Fruit fly (Drosophila melanogaster) whole organism, larva: ENCODE results near the gene HGTX.

Experiments used
- noc ChIP-seq: fragments of 200-800 bp; sonication (Bioruptor generic); optimal IDR thresholded peaks from 3 replicates; lab custom pipeline; 2019; ENCODE audit warnings: missing biosample characterization, mild to moderate bottlenecking, missing genetic modification characterization, moderate library complexity

HGTX gene

dm6 chr3L:14550839-14551415 lies 48.4 kb downstream of the HGTX start, which contains the start of gene Gbs-70E:
Gene Gbs-70E (minus strand): TSS chr3L:14550975.
- peak; percentile 97 for TF ChIP-seq noc (tag; lab: Kevin White, UChicago)

- TF ChIP-seq noc (tag; lab: Kevin White, UChicago): no peak
These were observed 49.4 kb downstream of the HGTX start for dm6 chr3L:14549958-14550357.

- no peak for TF ChIP-seq noc (tag; lab: Kevin White, UChicago)
These were observed 50.1 kb downstream of the HGTX start for dm6 chr3L:14549215-14549614.

dm6 chr3L:14547811-14548765 lies 51.3 kb downstream of the HGTX start:
- TF ChIP-seq noc (tag; lab: Kevin White, UChicago): peak; percentile 75

- TF ChIP-seq noc (tag; lab: Kevin White, UChicago): no peak
These were observed 52.3 kb downstream of the HGTX start for dm6 chr3L:14546918-14547533.

- no peak for TF ChIP-seq noc (tag; lab: Kevin White, UChicago)
These were observed 54.1 kb downstream of the HGTX start for dm6 chr3L:14544987-14545943.

dm6 chr3L:14543971-14544655 lies 55.2 kb downstream of the HGTX start:
- TF ChIP-seq noc (tag; lab: Kevin White, UChicago): peak; percentile 36

dm6 chr3L:14537435-14537991 lies 61.8 kb downstream of the HGTX start, which contains the start of gene Mpcp2:
Gene Mpcp2 (plus strand): TSS chr3L:14537651.
- peak; percentile 71 for TF ChIP-seq noc (tag; lab: Kevin White, UChicago)

- TF ChIP-seq noc (tag; lab: Kevin White, UChicago): no peak
These were observed 63.2 kb downstream of the HGTX start, which contains the start of the genes bbg and CG43246 for dm6 chr3L:14536042-14536684. Gene bbg (minus strand): TSS chr3L:14536276. Gene CG43246 (plus strand): TSS chr3L:14536634.

dm6 chr3L:14534619-14535018 lies 64.7 kb downstream of the HGTX start:
- no peak for TF ChIP-seq noc (tag; lab: Kevin White, UChicago)
